Worm (Caenorhabditis elegans): ENCODE data around the gene ced-6.

The ced-6 gene

DNA sequence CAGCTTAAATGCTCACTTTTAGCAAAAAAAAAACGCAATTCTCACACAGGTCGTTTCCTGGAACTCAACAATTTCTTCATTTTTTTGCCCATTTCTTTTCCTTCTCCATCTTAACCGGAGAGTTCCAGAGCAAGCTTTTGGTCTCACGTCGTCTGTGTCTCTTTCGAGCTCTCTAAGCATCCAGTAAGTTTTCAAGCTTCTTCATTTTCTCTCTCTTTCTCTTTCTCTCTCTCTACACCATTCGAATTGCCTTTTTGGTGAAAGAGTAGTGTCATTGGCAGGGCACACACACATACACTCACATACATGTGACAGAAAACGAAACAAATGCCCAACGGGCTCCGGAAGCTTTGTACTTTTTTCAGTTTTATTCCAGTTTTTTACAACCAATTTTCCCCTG is 44.3 kb downstream of the ced-6 start:
- TF ChIP-seq C16A3.4 (tag; optimal IDR thresholded peaks at IDR 0.05) (no peak), tbx-2 (tag; optimal IDR thresholded peaks at IDR 0.05) (peak; percentile 38), aly-2 (tag; optimal IDR thresholded peaks at IDR 0.05) (peak; percentile 42), egl-13 (tag; optimal IDR thresholded peaks at IDR 0.05) (peak; percentile 57), egl-27 (tag; optimal IDR thresholded peaks at IDR 0.05) (no peak), ztf-4 (tag; optimal IDR thresholded peaks at IDR 0.05) (no peak), irx-1 (tag; optimal IDR thresholded peaks at IDR 0.05) (no peak), ceh-88 (GFP tag; IDR thresholded peaks at IDR 0.05) (no peak), efl-3 (GFP tag; optimal IDR thresholded peaks at IDR 0.05) (no peak), pqm-1 (tag; optimal IDR thresholded peaks at IDR 0.05) (no peak), lin-14 (GFP tag; optimal IDR thresholded peaks at IDR 0.05) (peak; percentile 86), hpl-2 (GFP tag; optimal IDR thresholded peaks at IDR 0.05) (no peak), nhr-90 (tag; optimal IDR thresholded peaks at IDR 0.05; ENCODE audit: poor library complexity) (no peak), Y116A8C.19 (tag; optimal IDR thresholded peaks at IDR 0.05; ENCODE audit: borderline replicate concordance) (no peak), swsn-7 (tag; optimal IDR thresholded peaks at IDR 0.05) (peak; percentile 65), sup-37 (GFP tag; optimal IDR thresholded peaks at IDR 0.05) (no peak), fkh-8 (tag; optimal IDR thresholded peaks at IDR 0.05) (peak; percentile 94), nhr-19 (GFP tag; conservative IDR thresholded peaks at IDR 0.05) (no peak), rnt-1 (tag; optimal IDR thresholded peaks at IDR 0.05) (peak; percentile 16), lir-3 (tag; optimal IDR thresholded peaks at IDR 0.05; ENCODE audit: poor library complexity) (peak; percentile 2), fkh-4 (tag; optimal IDR thresholded peaks at IDR 0.05; ENCODE audit: borderline replicate concordance) (no peak), lsy-2 (tag; optimal IDR thresholded peaks at IDR 0.05) (peak; percentile 43 to 62), elt-2 (tag; optimal IDR thresholded peaks at IDR 0.05) (no peak), tlp-1 (tag; optimal IDR thresholded peaks at IDR 0.05) (no peak), unc-86 (tag; optimal IDR thresholded peaks at IDR 0.05) (peak; percentile 76), ces-1 (GFP tag; optimal IDR thresholded peaks at IDR 0.05) (no peak), xbp-1 (tag; optimal IDR thresholded peaks at IDR 0.05) (peak; percentile 28), snu-23 (GFP tag; optimal IDR thresholded peaks at IDR 0.05) (peak; percentile 51), hlh-4 (tag; optimal IDR thresholded peaks at IDR 0.05) (no peak), nhr-76 (tag; optimal IDR thresholded peaks at IDR 0.05) (no peak), zip-4 (GFP tag; optimal IDR thresholded peaks at IDR 0.05) (no peak), sptf-1 (tag; optimal IDR thresholded peaks at IDR 0.05) (no peak), lin-39 (tag; optimal IDR thresholded peaks at IDR 0.05) (no peak), snpc-4 (tag; optimal IDR thresholded peaks at IDR 0.05) (peak; percentile 13), mab-9 (GFP tag; IDR thresholded peaks at IDR 0.05) (no peak), fos-1 (tag; optimal IDR thresholded peaks at IDR 0.05) (peak; percentile 36), lin-35 (GFP tag; optimal IDR thresholded peaks at IDR 0.05) (peak in 1 of 2 experiments; percentile 42), unc-98 (GFP tag; IDR thresholded peaks at IDR 0.05) (no peak), ceh-90 (tag; optimal IDR thresholded peaks at IDR 0.05) (no peak), ets-5 (GFP tag; IDR thresholded peaks at IDR 0.05) (no peak), mep-1 (tag; optimal IDR thresholded peaks at IDR 0.05) (peak; percentile 15), fkh-10 (GFP tag; optimal IDR thresholded peaks at IDR 0.05) (peak; percentile 8), ama-1 (optimal IDR thresholded peaks at IDR 0.05) (no peak), skn-1 (tag; optimal IDR thresholded peaks at IDR 0.05) (no peak), ceh-82 (tag; optimal IDR thresholded peaks at IDR 0.05) (peak; percentile 19 to 46 (median 46)), nhr-85 (tag) (no peak), alr-1 (tag; optimal IDR thresholded peaks at IDR 0.05; ENCODE audit: borderline replicate concordance) (no peak), nhr-47 (tag; optimal IDR thresholded peaks at IDR 0.05) (peak; percentile 74), dsc-1 (tag; optimal IDR thresholded peaks at IDR 0.05) (peak; percentile 43), ceh-8 (GFP tag; optimal IDR thresholded peaks at IDR 0.05) (no peak), pax-3 (tag; optimal IDR thresholded peaks at IDR 0.05) (no peak), nhr-71 (tag; optimal IDR thresholded peaks at IDR 0.05) (peak; percentile 78), aha-1 (tag; optimal IDR thresholded peaks at IDR 0.05) (no peak), C34B4.2 (tag; optimal IDR thresholded peaks at IDR 0.05) (no peak)

Measured in whole organism, L1 larva.